Fruit fly (Drosophila melanogaster) whole organism, prepupa: ENCODE data around the gene dpr18.

Source experiments
- Blimp-1 ChIP-seq: fragments of 200-800 bp; sonication (Bioruptor generic); optimal IDR thresholded peaks from 3 replicates; lab custom pipeline; 2017; ENCODE audit warnings: missing biosample characterization, missing genetic modification characterization, mild to moderate bottlenecking, moderate library complexity, missing genetic modification reagents
- CG10669 ChIP-seq: fragments of 200-800 bp; sonication (Bioruptor generic); optimal IDR thresholded peaks from 3 replicates; lab custom pipeline; 2018; ENCODE audit warnings: missing biosample characterization, mild to moderate bottlenecking, missing genetic modification characterization, moderate library complexity
- CG11294 ChIP-seq: fragments of 200-800 bp; sonication (Bioruptor generic); IDR thresholded peaks from 2 replicates; pipeline ENCODE4 v1.3.6; 2022; ENCODE audit warnings: missing biosample characterization, missing genetic modification characterization
- CG11902 ChIP-seq: fragments of 200-800 bp; sonication (Bioruptor generic); optimal IDR thresholded peaks from 3 replicates; lab custom pipeline; 2016; ENCODE audit warnings: missing biosample characterization, missing genetic modification characterization
- CG15336 ChIP-seq: fragments of 200-800 bp; sonication (Bioruptor generic); IDR thresholded peaks from 2 replicates; pipeline ENCODE4 v1.3.6; 2022; ENCODE audit warnings: missing biosample characterization, missing genetic modification characterization
- CG1621 ChIP-seq: fragments of 200-800 bp; sonication (Bioruptor generic); optimal IDR thresholded peaks from 3 replicates; lab custom pipeline; 2018; ENCODE audit warnings: missing biosample characterization, mild to moderate bottlenecking, missing genetic modification characterization
- CG3032 ChIP-seq: fragments of 200-800 bp; optimal IDR thresholded peaks from 2 replicates; lab custom pipeline; 2019; ENCODE audit warnings: missing biosample characterization, mild to moderate bottlenecking, missing genetic modification characterization, moderate library complexity
- CG31627 ChIP-seq: fragments of 200-800 bp; sonication (Bioruptor generic); optimal IDR thresholded peaks from 3 replicates; lab custom pipeline; 2016; ENCODE audit warnings: missing biosample characterization, missing genetic modification characterization
- CG34406 ChIP-seq: fragments of 200-800 bp; sonication (Bioruptor generic); optimal IDR thresholded peaks from 3 replicates; lab custom pipeline; 2016; ENCODE audit warnings: missing biosample characterization, missing genetic modification characterization
- CG3919 ChIP-seq: fragments of 200-800 bp; sonication (Bioruptor generic); optimal IDR thresholded peaks from 3 replicates; lab custom pipeline; 2016; ENCODE audit warnings: missing biosample characterization, missing genetic modification characterization
- CG6792 ChIP-seq: fragments of 200-800 bp; sonication (Bioruptor generic); optimal IDR thresholded peaks from 3 replicates; lab custom pipeline; 2016; ENCODE audit warnings: missing biosample characterization, missing genetic modification characterization
- CG6808 ChIP-seq: fragments of 200-800 bp; sonication (Bioruptor generic); optimal IDR thresholded peaks from 3 replicates; lab custom pipeline; 2017; ENCODE audit warnings: missing biosample characterization, missing genetic modification characterization, mild to moderate bottlenecking, moderate library complexity, missing genetic modification reagents
- CG6854 ChIP-seq: fragments of 200-800 bp; sonication (Bioruptor generic); optimal IDR thresholded peaks from 2 replicates; lab custom pipeline; 2017; ENCODE audit warnings: missing biosample characterization, mild to moderate bottlenecking, missing genetic modification characterization
- CG7368 ChIP-seq: fragments of 200-800 bp; sonication (Bioruptor generic); optimal IDR thresholded peaks from 3 replicates; lab custom pipeline; 2016; ENCODE audit warnings: missing biosample characterization, missing genetic modification characterization
- CG8119 ChIP-seq: fragments of 200-800 bp; sonication (Bioruptor generic); IDR thresholded peaks from 3 replicates; pipeline ENCODE4 v1.3.6; 2022; ENCODE audit warnings: missing biosample characterization, missing genetic modification characterization
- CG9139 ChIP-seq: fragments of 200-800 bp; sonication (Bioruptor generic); optimal IDR thresholded peaks from 3 replicates; lab custom pipeline; 2017; ENCODE audit warnings: missing biosample characterization, mild to moderate bottlenecking, missing genetic modification characterization
- Eip75B ChIP-seq: fragments of 200-800 bp; sonication (Bioruptor generic); optimal IDR thresholded peaks from 3 replicates; lab custom pipeline; 2016; ENCODE audit warnings: missing biosample characterization, missing genetic modification characterization
- Eip78C ChIP-seq: fragments of 200-800 bp; sonication (Bioruptor generic); peaks from one replicate; lab custom pipeline; 2016; ENCODE audit warnings: missing biosample characterization, missing genetic modification characterization
- Eip93F ChIP-seq: fragments of 200-800 bp; sonication (Bioruptor generic); optimal IDR thresholded peaks from 2 replicates; lab custom pipeline; 2016; ENCODE audit warnings: missing biosample characterization, mild to moderate bottlenecking, missing genetic modification characterization
- Ets21C ChIP-seq: fragments of 200-800 bp; sonication (Bioruptor generic); optimal IDR thresholded peaks from 3 replicates; lab custom pipeline; 2016; ENCODE audit warnings: missing biosample characterization, missing genetic modification characterization
- Gug ChIP-seq: fragments of 200-800 bp; sonication (Bioruptor generic); IDR thresholded peaks from 2 replicates; pipeline ENCODE4 v1.3.6; 2022; ENCODE audit warnings: missing biosample characterization, missing genetic modification characterization
- Hr38 ChIP-seq: sonication (Bioruptor generic); optimal IDR thresholded peaks from 2 replicates; lab custom pipeline; 2016; ENCODE audit warnings: missing biosample characterization, missing genetic modification characterization
- Hr39 ChIP-seq: fragments of 200-800 bp; sonication (Bioruptor generic); optimal IDR thresholded peaks from 2 replicates; lab custom pipeline; 2016; ENCODE audit warnings: missing biosample characterization, missing genetic modification characterization
- Sox102F ChIP-seq: fragments of 200-800 bp; sonication (Bioruptor generic); optimal IDR thresholded peaks from 2 replicates; lab custom pipeline; 2016; ENCODE audit warnings: missing biosample characterization, mild to moderate bottlenecking, missing genetic modification characterization
- acj6 ChIP-seq: fragments of 200-800 bp; sonication (Bioruptor generic); optimal IDR thresholded peaks from 3 replicates; lab custom pipeline; 2016; ENCODE audit warnings: missing biosample characterization, missing genetic modification characterization
- dac ChIP-seq: fragments of 200-800 bp; sonication (Bioruptor generic); optimal IDR thresholded peaks from 2 replicates; lab custom pipeline; 2017; ENCODE audit warnings: missing biosample characterization, mild to moderate bottlenecking, missing genetic modification characterization
- dsx ChIP-seq: fragments of 200-800 bp; optimal IDR thresholded peaks from 3 replicates; lab custom pipeline; 2019; ENCODE audit warnings: missing biosample characterization, mild to moderate bottlenecking, missing genetic modification characterization, moderate library complexity; ENCODE audit not compliant: poor library complexity, severe bottlenecking
- esn ChIP-seq: fragments of 200-800 bp; sonication (Bioruptor generic); optimal IDR thresholded peaks from 2 replicates; lab custom pipeline; 2016; ENCODE audit warnings: missing biosample characterization, mild to moderate bottlenecking, missing genetic modification characterization, moderate library complexity
- fd85E ChIP-seq: fragments of 200-800 bp; sonication (Bioruptor generic); optimal IDR thresholded peaks from 3 replicates; lab custom pipeline; 2016; ENCODE audit warnings: missing biosample characterization, missing genetic modification characterization
- fkh ChIP-seq: fragments of 200-800 bp; sonication (Bioruptor generic); optimal IDR thresholded peaks from 3 replicates; lab custom pipeline; 2017; ENCODE audit warnings: missing biosample characterization, mild to moderate bottlenecking, missing genetic modification characterization, moderate library complexity
- spab ChIP-seq: fragments of 200-800 bp; sonication (Bioruptor generic); optimal IDR thresholded peaks from 2 replicates; lab custom pipeline; 2017; ENCODE audit warnings: missing biosample characterization, mild to moderate bottlenecking, missing genetic modification characterization, missing genetic modification reagents
- ss ChIP-seq, 2 experiments: fragments of 200-800 bp; sonication (Bioruptor generic); optimal IDR thresholded peaks; 2 replicates in 1 of 2; 3 replicates in 1 of 2; lab custom pipeline; 2017 to 2018; ENCODE audit warnings: mild to moderate bottlenecking in 2 of 2, missing biosample characterization in 2 of 2, missing genetic modification characterization in 2 of 2, moderate library complexity in 1 of 2
- svp ChIP-seq: fragments of 200-800 bp; sonication (Bioruptor generic); peaks from one replicate; lab custom pipeline; 2016; ENCODE audit warnings: missing biosample characterization, missing genetic modification characterization

dpr18 gene

dm6 chrX:16072658-16073374 lies 9.3 kb downstream of the dpr18 start:
- TF ChIP-seq Eip75B (GFP tag; lab: Kevin White, UChicago) (no peak), CG11902 (GFP tag; lab: Kevin White, UChicago) (no peak), spab (no peak), svp (no peak), fd85E (no peak), CG34406 (no peak), CG8119 (GFP tag; lab: Robert Waterston, UW) (no peak), CG31627 (GFP tag; lab: Kevin White, UChicago) (no peak), Sox102F (no peak), CG6854 (GFP tag; lab: Kevin White, UChicago) (peak; percentile 19), acj6 (GFP tag; lab: Kevin White, UChicago) (no peak), CG11294 (no peak), CG1621 (tag; lab: Kevin White, UChicago) (no peak), CG6808 (no peak), dac (no peak), CG7368 (GFP tag; lab: Kevin White, UChicago) (no peak), CG3032 (tag; lab: Kevin White, UChicago) (peak; percentile 0), fkh (GFP tag; lab: Kevin White, UChicago) (peak; percentile 36), Eip93F (no peak), Eip78C (GFP tag; lab: Kevin White, UChicago) (peak; percentile 62)

DNA sequence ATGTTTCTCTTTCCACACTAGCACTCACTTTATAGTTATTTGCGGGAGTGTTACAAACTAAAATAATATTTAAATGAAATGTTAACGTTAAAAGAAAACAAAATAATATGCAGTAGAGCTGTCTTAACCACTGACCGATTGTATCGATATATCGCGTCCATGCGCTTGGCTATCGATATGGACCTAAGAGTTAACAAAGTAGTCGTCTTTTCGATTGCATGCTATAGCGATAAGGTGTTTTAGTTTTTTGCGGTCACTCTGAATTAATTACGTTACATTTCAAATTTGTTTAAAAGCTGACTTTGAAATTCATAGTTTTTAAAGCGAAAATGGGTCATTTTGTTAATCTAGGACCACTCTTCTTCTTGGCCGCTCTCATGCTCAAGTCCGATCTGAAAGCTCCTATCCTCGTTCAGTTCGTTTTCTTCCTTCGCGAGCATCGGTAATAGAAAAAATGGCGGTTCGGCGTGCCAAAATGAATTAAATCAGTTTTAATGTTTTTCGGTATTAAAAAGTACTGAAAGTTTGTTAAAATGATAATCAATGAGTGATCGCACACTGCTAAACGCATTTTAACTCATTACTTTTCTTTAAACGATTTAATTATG lies 9.9 kb downstream of the dpr18 start, which contains the start of gene Nipsnap:
TSS of gene Nipsnap (minus strand) at position 194 of the 608 bp plus-strand sequence.
- TF ChIP-seq Hr38 (GFP tag; lab: Kevin White, UChicago) (no peak), CG6792 (GFP tag; lab: Kevin White, UChicago) (no peak), dsx (GFP tag; lab: Kevin White, UChicago) (peak; percentile 94), CG15336 (no peak), acj6 (GFP tag; lab: Kevin White, UChicago) (no peak), CG9139 (GFP tag; lab: Kevin White, UChicago) (no peak), CG10669 (GFP tag; lab: Kevin White, UChicago) (no peak), CG3919 (GFP tag; lab: Kevin White, UChicago) (no peak), Ets21C (GFP tag; lab: Kevin White, UChicago) (no peak), esn (GFP tag; lab: Kevin White, UChicago) (peak; percentile 8), CG7368 (GFP tag; lab: Kevin White, UChicago) (no peak), Gug (GFP tag; lab: Robert Waterston, UW) (no peak)

DNA sequence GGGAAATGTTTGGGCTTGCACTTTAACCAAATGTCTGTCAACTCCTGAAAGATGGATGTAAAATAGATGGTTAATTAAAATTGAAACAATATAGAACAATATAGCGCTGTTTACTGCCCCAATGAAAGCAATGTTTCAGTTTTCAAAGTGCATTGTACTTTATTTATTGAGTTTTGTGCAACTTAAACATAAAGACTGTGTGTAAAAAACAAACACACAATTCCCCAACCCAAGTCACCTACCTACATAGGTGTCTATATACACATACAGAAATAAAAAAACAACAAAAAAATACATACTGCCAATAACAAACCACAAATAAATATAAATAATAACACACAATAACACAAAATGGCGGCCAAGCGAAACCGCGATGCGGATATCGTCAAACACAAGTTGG lies 19.4 kb downstream of the dpr18 start, which contains the start of gene CG8958:
TSS of gene CG8958 (plus strand) at position 301 of the 400 bp plus-strand sequence.
- no peak for TF ChIP-seq dsx (GFP tag; lab: Kevin White, UChicago)
- TF ChIP-seq Hr38 (GFP tag; lab: Kevin White, UChicago) = no peak
- TF ChIP-seq CG11294 = no peak
- TF ChIP-seq Blimp-1 = no peak
- TF ChIP-seq CG34406 = no peak
- TF ChIP-seq Eip75B (GFP tag; lab: Kevin White, UChicago) = no peak
- TF ChIP-seq ss (GFP tag; optimal IDR thresholded peaks at IDR 0.05; lab: Kevin White, UChicago) = no peak
- no peak for TF ChIP-seq svp
- TF ChIP-seq Ets21C (GFP tag; lab: Kevin White, UChicago) = no peak
- TF ChIP-seq Hr39 (GFP tag; lab: Kevin White, UChicago) = no peak
